Worm (Caenorhabditis elegans) whole organism, midembryonic: ENCODE data around the gene F49E10.2.

ENCODE experiments used
- T22C8.4 ChIP-seq: fragments of 200-800 bp; sonication (Bioruptor generic); IDR thresholded peaks from 2 replicates; pipeline ENCODE4 v1.3.6; 2022; ENCODE audit warnings: missing genetic modification characterization, missing compliant biosample characterization
- cog-1 ChIP-seq: sonication (generic microtip); optimal IDR thresholded peaks from 2 replicates; lab custom pipeline; 2016; ENCODE audit warnings: missing genetic modification characterization, missing compliant biosample characterization
- flt-1 ChIP-seq: fragments of 200-800 bp; sonication (Bioruptor generic); IDR thresholded peaks from 2 replicates; pipeline ENCODE4 v1.3.6; 2022; ENCODE audit warnings: missing genetic modification characterization, missing compliant biosample characterization
- klf-2 ChIP-seq: fragments of 200-800 bp; sonication (Bioruptor generic); conservative IDR thresholded peaks from 2 replicates; pipeline ENCODE4 v1.3.6; 2022; ENCODE audit warnings: missing genetic modification reagents, missing genetic modification characterization, missing compliant biosample characterization
- med-1 ChIP-seq: sonication (generic microtip); optimal IDR thresholded peaks from 2 replicates; lab custom pipeline; 2017; ENCODE audit warnings: missing genetic modification characterization, mild to moderate bottlenecking, missing compliant biosample characterization, antibody characterized with exemption, missing genetic modification reagents; ENCODE audit not compliant: insufficient read depth
- ref-1 ChIP-seq: fragments of 200-800 bp; sonication (Bioruptor generic); conservative IDR thresholded peaks from 2 replicates; pipeline ENCODE4 v1.3.6; 2022; ENCODE audit warnings: missing genetic modification reagents, missing genetic modification characterization, missing compliant biosample characterization
- tab-1 ChIP-seq: fragments of 200-800 bp; sonication (Bioruptor generic); IDR thresholded peaks from 2 replicates; pipeline ENCODE4 v1.3.6; 2022; ENCODE audit warnings: missing genetic modification characterization, missing compliant biosample characterization
- ztf-23 ChIP-seq: fragments of 200-800 bp; sonication (Bioruptor generic); IDR thresholded peaks from 2 replicates; pipeline ENCODE4 v1.3.6; 2022; ENCODE audit warnings: missing genetic modification reagents, missing genetic modification characterization, missing compliant biosample characterization
- ztf-29 ChIP-seq: fragments of 200-800 bp; sonication (Bioruptor generic); IDR thresholded peaks from 2 replicates; pipeline ENCODE4 v1.3.6; 2022; ENCODE audit warnings: missing genetic modification reagents, missing genetic modification characterization, missing compliant biosample characterization

Gene F49E10.2

DNA sequence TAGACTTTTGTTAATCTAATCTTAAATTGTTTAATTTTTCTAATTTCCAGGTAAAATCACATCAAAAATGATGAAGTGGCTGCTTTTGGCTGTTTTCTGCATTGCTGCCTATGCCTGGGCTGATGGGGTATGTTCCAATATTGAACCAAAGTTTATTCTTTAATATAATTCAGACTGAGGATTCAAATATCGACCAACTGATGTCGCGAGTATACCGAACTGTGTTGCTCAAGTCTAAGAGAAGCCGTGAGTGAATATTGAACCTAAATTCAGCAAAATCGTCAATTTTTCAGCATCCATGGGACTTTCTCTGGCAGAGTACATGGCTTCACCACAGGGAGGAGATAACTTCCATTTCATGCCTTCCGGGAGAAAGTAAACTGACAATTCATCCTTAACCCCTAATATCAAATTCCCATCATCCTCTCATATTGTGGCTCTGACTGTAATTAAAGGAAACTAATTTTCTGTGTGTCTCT is 14.5 kb downstream of the F49E10.2 start, which contains the start of gene nlp-49:
Gene nlp-49 (plus strand): TSS at position 51 of the 479 bp plus-strand sequence.
- no peak for TF ChIP-seq T22C8.4 (GFP tag; lab: Robert Waterston, UW)

DNA sequence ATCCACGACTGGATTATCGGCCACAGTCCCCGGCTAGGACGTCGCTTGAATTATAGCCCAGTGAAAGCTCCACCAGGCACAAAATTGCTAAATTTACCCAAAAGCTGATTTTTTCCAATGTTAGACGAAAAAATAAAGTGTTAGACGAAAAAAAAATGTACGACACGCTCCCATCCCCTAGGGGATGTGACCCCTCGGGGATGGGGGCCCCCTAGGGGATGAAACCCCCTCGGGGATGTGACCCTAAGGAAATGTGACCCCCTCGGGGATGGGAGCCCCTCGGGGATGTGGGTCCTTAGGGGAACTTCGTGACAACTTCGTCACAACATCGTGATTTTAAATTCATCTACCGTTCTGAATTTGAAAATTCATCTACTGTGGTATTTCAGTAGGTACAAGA is 15.6 kb downstream of the F49E10.2 start:
- TF ChIP-seq flt-1 (GFP tag; lab: Robert Waterston, UW) (0 out of 2 replicates have a peak, but pooled peaks have one; percentile 21), tab-1 (0 out of 2 replicates have a peak, but pooled peaks have one; percentile 42), ref-1 (GFP tag; lab: Robert Waterston, UW) (no peak), ztf-23 (GFP tag; lab: Robert Waterston, UW) (no peak)

DNA sequence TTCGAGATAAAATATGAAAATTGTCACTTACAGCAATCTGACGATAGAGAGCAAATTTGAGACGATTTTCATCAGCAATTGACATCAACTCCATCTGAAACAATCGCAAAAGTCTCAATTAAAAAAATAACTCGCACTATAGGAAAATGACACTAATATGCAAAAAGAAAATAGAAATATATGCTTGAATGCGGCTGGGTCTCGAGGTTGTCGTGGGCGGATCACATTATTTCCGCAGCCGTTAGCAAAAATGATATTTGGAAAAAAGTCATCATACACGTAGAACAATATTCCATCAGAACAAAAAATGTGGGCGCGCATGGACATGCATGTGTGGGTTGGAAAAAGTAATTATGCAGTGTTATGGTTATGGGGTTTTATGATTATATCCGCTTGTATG is 27.1 kb downstream of the F49E10.2 start, which contains the start of gene Y23B4A.1:
Gene Y23B4A.1 (minus strand): TSS at position 101 of the 400 bp plus-strand sequence.
- TF ChIP-seq T22C8.4 (GFP tag; lab: Robert Waterston, UW) (no peak), cog-1 (tag; lab: Kevin White, UChicago) (no peak), ztf-29 (GFP tag; lab: Robert Waterston, UW) (no peak), ref-1 (GFP tag; lab: Robert Waterston, UW) (no peak), ztf-23 (GFP tag; lab: Robert Waterston, UW) (no peak), klf-2 (GFP tag; lab: Robert Waterston, UW) (no peak), med-1 (GFP tag; lab: Kevin White, UChicago) (no peak), flt-1 (GFP tag; lab: Robert Waterston, UW) (no peak), tab-1 (no peak)

DNA sequence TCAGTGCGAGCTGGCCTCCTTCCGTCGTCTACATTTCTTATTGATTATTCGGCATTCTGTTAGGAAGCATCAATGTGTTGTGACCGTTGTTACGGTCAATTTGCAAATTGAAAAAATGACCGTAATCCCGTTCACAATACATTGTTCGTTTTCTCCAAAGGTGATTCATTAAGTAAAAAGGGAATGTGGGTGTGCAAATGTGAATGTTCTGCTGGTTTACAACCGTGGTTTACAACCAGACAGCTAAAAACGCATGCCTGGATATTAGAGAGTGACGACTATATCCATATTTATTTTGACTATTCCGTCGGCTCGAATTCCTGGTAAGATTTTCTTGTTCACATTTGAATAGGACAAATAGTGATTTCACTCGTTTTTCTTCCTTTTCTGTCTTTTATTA is 28.9 kb downstream of the F49E10.2 start, which contains the start of gene capa-1:
Gene capa-1 (plus strand): TSS at position 301 of the 400 bp plus-strand sequence.
- TF ChIP-seq ztf-23 (GFP tag; lab: Robert Waterston, UW) = no peak
- TF ChIP-seq ref-1 (GFP tag; lab: Robert Waterston, UW) = no peak
- TF ChIP-seq klf-2 (GFP tag; lab: Robert Waterston, UW) = no peak
- no peak for TF ChIP-seq ztf-29 (GFP tag; lab: Robert Waterston, UW)

DNA sequence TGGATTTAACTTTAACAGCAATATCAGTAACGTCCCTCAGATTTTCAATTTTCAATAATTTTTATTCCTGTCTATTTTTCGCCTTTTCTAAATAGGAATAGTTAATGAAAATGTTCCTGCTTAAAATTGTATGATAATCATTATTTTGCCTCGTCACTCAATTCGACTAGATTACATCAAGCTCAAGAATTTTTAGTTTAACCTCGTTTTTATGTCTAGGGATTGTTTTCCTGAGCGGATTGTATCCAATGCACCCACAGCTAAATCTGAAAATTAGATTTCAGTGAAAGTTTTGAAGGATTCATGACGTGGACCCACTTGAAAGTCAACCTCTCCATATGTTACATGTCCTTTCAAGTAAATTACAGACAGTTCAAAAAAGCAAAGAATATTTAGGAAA is 33.5 kb downstream of the F49E10.2 start:
- TF ChIP-seq klf-2 (GFP tag; lab: Robert Waterston, UW) = no peak
- no peak for TF ChIP-seq flt-1 (GFP tag; lab: Robert Waterston, UW)
- no peak for TF ChIP-seq ztf-29 (GFP tag; lab: Robert Waterston, UW)
- no peak for TF ChIP-seq ref-1 (GFP tag; lab: Robert Waterston, UW)
- no peak for TF ChIP-seq med-1 (GFP tag; lab: Kevin White, UChicago)
- no peak for TF ChIP-seq T22C8.4 (GFP tag; lab: Robert Waterston, UW)
- TF ChIP-seq cog-1 (tag; lab: Kevin White, UChicago) = no peak
- TF ChIP-seq tab-1 = no peak
- no peak for TF ChIP-seq ztf-23 (GFP tag; lab: Robert Waterston, UW)

DNA sequence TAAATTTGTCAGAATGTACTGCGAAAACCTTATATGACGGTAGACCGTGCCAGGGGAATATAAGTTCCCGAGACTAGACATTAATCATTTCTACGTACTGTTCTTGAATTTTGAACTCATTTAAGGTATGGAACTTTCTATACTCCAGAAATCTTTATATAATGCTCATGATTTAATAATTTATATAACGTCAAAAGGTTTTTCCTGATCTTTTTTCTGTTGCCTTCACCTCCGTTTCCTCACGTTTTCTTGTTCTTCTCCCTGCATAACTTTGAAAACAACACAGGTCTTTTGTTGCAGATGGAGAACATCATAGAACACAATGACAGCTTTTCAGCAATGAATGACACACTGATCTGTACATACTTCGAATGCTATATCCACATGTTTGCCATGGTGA is 40.6 kb downstream of the F49E10.2 start, which contains the start of gene egl-6:
Gene egl-6 (plus strand): TSS at position 301 of the 400 bp plus-strand sequence.
- TF ChIP-seq ztf-29 (GFP tag; lab: Robert Waterston, UW) (no peak), med-1 (GFP tag; lab: Kevin White, UChicago) (no peak)

DNA sequence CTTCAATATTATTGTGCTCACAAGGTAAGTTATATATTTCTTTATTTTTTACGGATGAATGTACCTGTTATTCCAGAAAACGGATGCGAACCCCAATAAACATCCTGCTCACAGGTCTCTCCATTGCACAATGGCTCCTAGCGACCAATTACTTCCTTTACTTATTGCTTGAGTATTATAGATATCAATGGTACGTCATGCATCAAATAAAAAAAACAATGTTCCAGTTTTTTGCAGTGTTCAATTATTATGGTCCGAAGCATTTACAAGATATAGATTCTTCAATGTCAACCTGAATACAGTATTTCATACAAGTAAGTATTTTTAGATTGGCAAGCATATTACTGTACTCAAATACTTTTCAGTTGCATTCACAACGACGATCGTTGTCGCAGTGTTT is 42.7 kb downstream of the F49E10.2 start:
- no peak for TF ChIP-seq ztf-23 (GFP tag; lab: Robert Waterston, UW)

DNA sequence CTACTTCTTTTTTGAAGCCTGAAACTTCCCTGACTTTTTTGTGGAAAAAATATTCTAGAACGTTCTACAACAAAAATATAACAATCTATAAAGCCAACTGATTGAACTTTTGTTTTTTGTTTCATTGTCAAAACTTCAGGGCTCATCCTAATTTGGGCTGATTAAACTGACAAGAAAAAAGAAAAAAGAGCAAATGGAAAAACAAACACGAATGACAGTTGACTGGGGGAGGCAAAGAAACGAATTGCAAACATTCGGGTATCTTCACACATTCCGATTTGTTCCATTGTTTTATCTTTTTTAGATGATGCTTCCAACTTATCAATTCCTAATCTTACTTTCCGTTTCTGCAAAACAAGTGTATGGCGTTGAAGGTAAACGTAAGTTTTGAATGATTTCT is 45.3 kb downstream of the F49E10.2 start, which contains the start of gene C46F4.3:
Gene C46F4.3 (plus strand): TSS at position 301 of the 400 bp plus-strand sequence.
- TF ChIP-seq ref-1 (GFP tag; lab: Robert Waterston, UW) (no peak), flt-1 (GFP tag; lab: Robert Waterston, UW) (no peak), ztf-23 (GFP tag; lab: Robert Waterston, UW) (no peak), cog-1 (tag; lab: Kevin White, UChicago) (no peak), tab-1 (no peak), ztf-29 (GFP tag; lab: Robert Waterston, UW) (no peak), med-1 (GFP tag; lab: Kevin White, UChicago) (no peak), T22C8.4 (GFP tag; lab: Robert Waterston, UW) (no peak), klf-2 (GFP tag; lab: Robert Waterston, UW) (no peak)

DNA sequence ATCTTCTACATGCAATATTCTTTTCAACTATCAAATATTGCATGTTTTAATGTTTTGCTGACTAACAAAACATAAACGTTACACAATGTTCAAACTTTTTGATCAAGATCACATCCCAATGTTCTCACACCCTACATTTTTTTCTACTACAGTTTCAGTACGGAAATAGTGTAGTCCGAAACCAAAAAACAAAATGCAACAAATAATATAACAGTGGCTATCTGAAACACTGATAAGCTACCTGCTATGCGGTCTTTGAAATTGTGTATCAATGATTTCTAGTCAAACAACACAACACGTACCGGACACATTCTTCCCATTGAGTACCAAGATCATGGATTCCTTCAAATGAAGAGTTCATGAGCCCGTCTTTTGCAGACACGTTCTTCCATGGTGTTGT is 51.1 kb downstream of the F49E10.2 start:
- TF ChIP-seq klf-2 (GFP tag; lab: Robert Waterston, UW) (no peak), ztf-29 (GFP tag; lab: Robert Waterston, UW) (no peak), T22C8.4 (GFP tag; lab: Robert Waterston, UW) (no peak), ztf-23 (GFP tag; lab: Robert Waterston, UW) (no peak), tab-1 (no peak), flt-1 (GFP tag; lab: Robert Waterston, UW) (no peak), ref-1 (GFP tag; lab: Robert Waterston, UW) (no peak), med-1 (GFP tag; lab: Kevin White, UChicago) (no peak)

DNA sequence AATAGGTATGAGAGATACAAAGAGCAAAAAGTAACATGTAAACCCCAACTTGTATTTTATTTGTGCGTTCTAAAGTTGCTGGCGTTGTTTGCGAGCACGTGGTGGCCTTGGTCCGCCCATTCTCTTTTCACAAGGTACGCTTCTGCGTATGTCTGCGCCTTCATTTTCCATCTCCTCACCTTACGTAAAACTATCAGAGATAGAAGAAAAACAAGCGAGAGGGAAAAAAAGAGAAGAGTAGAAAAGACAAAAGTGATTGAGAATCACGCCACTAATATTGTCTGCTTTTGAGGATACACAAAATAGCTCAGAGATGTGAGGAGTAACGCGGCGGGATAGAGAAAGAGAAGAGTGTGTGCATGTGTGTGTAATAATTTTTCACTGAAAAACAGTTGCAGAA is 52.0 kb downstream of the F49E10.2 start:
- TF ChIP-seq flt-1 (GFP tag; lab: Robert Waterston, UW) = no peak
- no peak for TF ChIP-seq cog-1 (tag; lab: Kevin White, UChicago)
- TF ChIP-seq ztf-29 (GFP tag; lab: Robert Waterston, UW) = no peak
- TF ChIP-seq med-1 (GFP tag; lab: Kevin White, UChicago) = no peak
- TF ChIP-seq ref-1 (GFP tag; lab: Robert Waterston, UW) = no peak
